Fruit fly (Drosophila melanogaster) S2 (cell line): ENCODE results near the gene CG5521.

Source experiments
- CG8478 ChIP-seq: fragments of >200 bp; optimal IDR thresholded peaks from 2 replicates; lab custom pipeline; 2018
- CTCF ChIP-seq, 2 experiments: fragments of >200 bp; optimal IDR thresholded peaks; 2 replicates each; lab custom pipeline; 2018

CG5521 gene

dm6 chr3R:26966794-26967323 is at the start of gene CG5521:
TSS of gene CG5521 (plus strand) at chr3R:26966930.
- no peak for TF ChIP-seq CTCF (optimal IDR thresholded peaks at IDR 0.05; lab: Kevin White, UChicago)
- TF ChIP-seq CG8478 (lab: Kevin White, UChicago) = no peak

- no peak for TF ChIP-seq CG8478 (lab: Kevin White, UChicago)
- TF ChIP-seq CTCF (optimal IDR thresholded peaks at IDR 0.05; lab: Kevin White, UChicago) = no peak
Measured at dm6 chr3R:26918857-26919256, 47.9 kb upstream of the CG5521 start.

DNA sequence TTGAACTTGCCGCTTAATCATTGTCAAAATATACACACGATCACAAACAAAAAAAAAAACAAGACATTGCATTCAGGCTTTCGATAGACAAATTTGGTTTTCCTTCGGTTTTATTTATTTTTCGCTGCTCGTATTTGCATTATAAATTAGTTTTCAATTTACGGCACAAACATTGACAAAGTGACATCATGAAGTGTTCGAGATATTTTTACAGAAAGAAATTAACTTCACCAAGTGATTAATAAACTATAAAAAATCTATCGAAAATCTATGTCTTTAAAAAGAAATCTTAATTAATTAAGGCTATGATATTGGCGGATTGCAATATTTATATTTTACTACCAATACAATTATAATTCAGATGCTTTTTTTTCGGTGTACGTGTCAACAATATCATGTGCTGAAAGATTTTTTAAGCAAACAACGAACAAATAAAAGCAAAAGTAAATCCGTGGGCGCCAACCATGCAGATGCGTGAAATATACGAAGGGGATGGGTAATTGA is 42.8 kb upstream of the CG5521 start:
- TF ChIP-seq CTCF (optimal IDR thresholded peaks at IDR 0.05; lab: Kevin White, UChicago) (no peak), CG8478 (lab: Kevin White, UChicago) (no peak)

- no peak for TF ChIP-seq CTCF (optimal IDR thresholded peaks at IDR 0.05; lab: Kevin White, UChicago)
Measured at dm6 chr3R:26926477-26926876, 40.3 kb upstream of the CG5521 start.

DNA sequence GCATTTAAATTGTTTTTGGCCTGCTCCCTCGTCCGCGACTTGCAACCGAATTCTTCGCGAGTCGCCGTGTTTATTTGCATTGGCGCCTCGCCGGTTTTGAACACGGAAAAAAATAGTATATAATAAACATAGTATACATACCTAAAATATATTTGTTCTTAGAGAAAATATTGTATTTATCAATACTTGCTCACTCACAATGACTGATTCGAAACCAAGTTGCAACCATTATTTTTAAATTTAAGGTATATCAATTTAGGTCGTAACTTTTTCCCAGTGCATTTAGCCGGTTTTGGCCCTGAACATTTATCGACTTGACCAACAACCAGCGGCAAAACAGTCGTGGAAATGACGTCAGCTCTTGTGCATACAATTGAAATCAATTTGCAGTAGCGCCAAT is 38.3 kb upstream of the CG5521 start:
- TF ChIP-seq CG8478 (lab: Kevin White, UChicago) (no peak), CTCF (optimal IDR thresholded peaks at IDR 0.05; lab: Kevin White, UChicago) (no peak)

dm6 chr3R:26933885-26934284 is 32.8 kb upstream of the CG5521 start:
- TF ChIP-seq CG8478 (lab: Kevin White, UChicago) (no peak), CTCF (optimal IDR thresholded peaks at IDR 0.05; lab: Kevin White, UChicago) (no peak)

DNA sequence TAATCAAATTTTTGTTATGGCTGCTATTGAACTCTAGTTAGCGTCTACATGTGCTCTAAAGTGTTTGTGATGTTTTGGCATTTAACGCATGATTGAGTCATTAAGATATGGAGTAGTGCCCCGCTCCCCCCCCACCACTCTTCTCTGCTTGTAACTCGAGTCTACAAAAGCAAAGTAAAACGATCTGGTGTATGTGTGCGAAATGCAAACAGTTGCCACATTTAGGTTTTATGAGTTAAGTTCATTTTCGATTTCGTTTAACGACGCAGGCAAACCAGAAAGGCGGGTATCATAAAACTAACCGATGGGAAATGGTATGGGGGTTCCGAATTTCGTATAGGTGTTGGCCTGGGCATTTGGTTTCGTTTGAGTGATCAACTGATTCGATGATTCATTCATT is 32.2 kb upstream of the CG5521 start:
- TF ChIP-seq CG8478 (lab: Kevin White, UChicago) (no peak), CTCF (optimal IDR thresholded peaks at IDR 0.05; lab: Kevin White, UChicago) (no peak)

- no peak for TF ChIP-seq CTCF (optimal IDR thresholded peaks at IDR 0.05; lab: Kevin White, UChicago)
- no peak for TF ChIP-seq CG8478 (lab: Kevin White, UChicago)
Measured at dm6 chr3R:26935400-26935799, 31.3 kb upstream of the CG5521 start.

dm6 chr3R:26936501-26936900 is 30.2 kb upstream of the CG5521 start:
- TF ChIP-seq CG8478 (lab: Kevin White, UChicago) (no peak), CTCF (optimal IDR thresholded peaks at IDR 0.05; lab: Kevin White, UChicago) (no peak)

dm6 chr3R:26937423-26937822 is 29.3 kb upstream of the CG5521 start:
- TF ChIP-seq CTCF (optimal IDR thresholded peaks at IDR 0.05; lab: Kevin White, UChicago) (no peak), CG8478 (lab: Kevin White, UChicago) (no peak)

DNA sequence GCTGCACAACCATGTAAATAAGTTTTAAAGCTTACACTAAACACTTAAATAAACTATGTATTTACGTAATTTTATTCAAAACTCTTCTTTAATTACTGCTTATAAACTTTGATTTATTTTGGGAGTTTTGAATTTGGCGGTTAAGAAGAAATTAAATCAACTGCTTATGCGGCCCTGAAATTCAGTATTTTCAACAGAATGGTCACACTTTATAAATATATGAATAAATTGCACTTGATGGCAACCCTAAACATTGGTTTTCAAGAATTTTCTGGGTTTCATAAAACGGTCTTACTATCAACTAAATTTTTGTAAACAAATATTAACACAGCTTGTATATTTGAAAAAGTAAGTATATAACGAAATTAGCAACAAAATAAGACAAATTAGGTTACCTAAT is 21.5 kb upstream of the CG5521 start, which contains the start of gene CG14252:
TSS of gene CG14252 (plus strand) at position 302 of the 400 bp plus-strand sequence.
- TF ChIP-seq CTCF (optimal IDR thresholded peaks at IDR 0.05; lab: Kevin White, UChicago) (peak in 1 of 2 experiments; percentile 3), CG8478 (lab: Kevin White, UChicago) (no peak)

- TF ChIP-seq CTCF (optimal IDR thresholded peaks at IDR 0.05; lab: Kevin White, UChicago) (no peak), CG8478 (lab: Kevin White, UChicago) (no peak)
Measured at dm6 chr3R:26947296-26947880, 19.3 kb upstream of the CG5521 start, which contains the start of gene Spag1. TSS of gene Spag1 (plus strand) at chr3R:26947830.

dm6 chr3R:26952200-26952856 is 14.4 kb upstream of the CG5521 start:
- no peak for TF ChIP-seq CG8478 (lab: Kevin White, UChicago)
- TF ChIP-seq CTCF (optimal IDR thresholded peaks at IDR 0.05; lab: Kevin White, UChicago) = no peak

DNA sequence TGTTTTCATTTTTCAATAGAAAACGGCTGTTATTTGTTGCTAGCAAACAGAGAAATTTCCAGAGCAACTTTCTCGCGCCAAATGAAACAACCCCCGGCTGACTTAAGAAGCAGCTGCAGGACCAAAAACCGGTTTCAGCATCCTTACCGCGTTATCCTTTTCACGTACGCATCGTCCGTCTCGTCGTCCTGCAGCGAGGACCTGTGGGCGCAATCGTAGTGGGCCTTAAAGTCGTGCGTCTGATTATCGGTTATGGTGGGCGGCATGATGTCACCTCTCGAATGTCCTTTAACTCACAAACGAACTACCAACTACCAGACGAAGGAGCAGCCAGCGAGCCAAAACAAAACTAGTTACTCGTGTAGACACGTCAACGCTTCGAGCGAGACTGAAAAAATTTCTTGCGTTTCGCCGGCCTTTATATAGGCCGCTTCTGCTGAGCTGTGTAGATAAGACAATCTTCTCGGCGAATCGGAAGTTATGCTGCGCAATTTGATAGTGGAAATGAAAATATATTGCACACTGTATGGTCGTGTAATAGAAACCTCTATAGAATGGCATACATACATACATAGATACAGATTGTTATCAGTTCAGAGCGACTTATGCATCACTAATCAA is 13.8 kb upstream of the CG5521 start:
- TF ChIP-seq CTCF (optimal IDR thresholded peaks at IDR 0.05; lab: Kevin White, UChicago) (no peak), CG8478 (lab: Kevin White, UChicago) (no peak)

DNA sequence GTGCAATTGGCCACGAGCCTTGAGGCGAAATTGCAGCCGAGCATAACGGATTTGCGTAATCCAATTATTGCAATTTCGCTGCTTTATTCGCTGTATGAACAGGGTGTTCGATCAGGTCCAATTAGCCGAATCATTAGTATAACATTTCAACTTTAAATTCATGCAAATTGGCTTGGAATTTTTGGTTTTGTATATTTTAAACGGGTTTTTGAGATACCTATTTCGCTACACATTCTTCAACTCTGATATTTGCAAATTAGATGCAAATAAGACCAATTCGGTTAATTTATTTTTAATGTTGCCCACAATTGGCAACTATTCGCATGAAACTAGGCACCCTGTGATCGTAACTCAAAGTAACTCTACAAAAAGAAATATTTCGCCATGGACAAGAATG is 13.3 kb upstream of the CG5521 start:
- TF ChIP-seq CTCF (optimal IDR thresholded peaks at IDR 0.05; lab: Kevin White, UChicago) (no peak), CG8478 (lab: Kevin White, UChicago) (no peak)
